Worm (Caenorhabditis elegans): Measurements from ENCODE around the gene ttx-1.
A peak's percentile ranks its signal among the peaks of the same experiment; 100 is the strongest.

Gene ttx-1

ce11 chrV:20064076-20064475 lies at the start of gene ttx-1:
Gene ttx-1 (minus strand): TSS chrV:20064176.
- TF ChIP-seq skn-1 (tag; optimal IDR thresholded peaks at IDR 0.05) (no peak), lsy-12 (tag; optimal IDR thresholded peaks at IDR 0.05) (no peak), sea-2 (GFP tag; optimal IDR thresholded peaks at IDR 0.05) (no peak), fkh-10 (GFP tag; optimal IDR thresholded peaks at IDR 0.05) (no peak), lin-15B (tag; optimal IDR thresholded peaks at IDR 0.05) (no peak), tbx-2 (tag; optimal IDR thresholded peaks at IDR 0.05) (no peak)

ce11 chrV:20105210-20105793 lies 41.3 kb upstream of the ttx-1 start:
- peak; percentile 97 for TF ChIP-seq ceh-28 (tag; optimal IDR thresholded peaks at IDR 0.05)
- no peak for TF ChIP-seq jun-1 (tag; optimal IDR thresholded peaks at IDR 0.05)

- TF ChIP-seq ceh-28 (tag; optimal IDR thresholded peaks at IDR 0.05) (peak; percentile 94), ZK546.5 (tag; optimal IDR thresholded peaks at IDR 0.05) (no peak)
Measured at ce11 chrV:20104417-20104816, 40.4 kb upstream of the ttx-1 start.

- no peak for TF ChIP-seq nhr-28 (tag; optimal IDR thresholded peaks at IDR 0.05)
- TF ChIP-seq aly-2 (tag; optimal IDR thresholded peaks at IDR 0.05) = no peak
- no peak for TF ChIP-seq ceh-16 (tag; optimal IDR thresholded peaks at IDR 0.05)
- TF ChIP-seq eor-1 (tag; optimal IDR thresholded peaks at IDR 0.05) = no peak
Measured at ce11 chrV:20097164-20097563, 33.2 kb upstream of the ttx-1 start.

- TF ChIP-seq ztf-11 (tag; optimal IDR thresholded peaks at IDR 0.05) = no peak
Measured at ce11 chrV:20094908-20095307, 30.9 kb upstream of the ttx-1 start, which contains the start of gene nlp-69. Gene nlp-69 (minus strand): TSS chrV:20095008.

- TF ChIP-seq nhr-12 (tag; optimal IDR thresholded peaks at IDR 0.05) = no peak
- no peak for TF ChIP-seq eor-1 (tag; optimal IDR thresholded peaks at IDR 0.05)
- TF ChIP-seq nhr-11 (tag; optimal IDR thresholded peaks at IDR 0.05) = no peak
- TF ChIP-seq egl-27 (tag; optimal IDR thresholded peaks at IDR 0.05) = no peak
Measured at ce11 chrV:20093940-20094339, 30.0 kb upstream of the ttx-1 start.

ce11 chrV:20090698-20091313 lies 26.8 kb upstream of the ttx-1 start, which contains the start of the genes dcs-1 and sec-23:
Gene dcs-1 (minus strand): TSS chrV:20090743.
Gene sec-23 (plus strand): TSS chrV:20091263.
- TF ChIP-seq pha-4 (tag; optimal IDR thresholded peaks at IDR 0.05) (peak; percentile 32), ama-1 (optimal IDR thresholded peaks at IDR 0.05) (no peak), fos-1 (tag; optimal IDR thresholded peaks at IDR 0.05) (no peak), elt-1 (tag; optimal IDR thresholded peaks at IDR 0.05) (no peak), elt-3 (tag; optimal IDR thresholded peaks at IDR 0.05) (no peak), ZK546.5 (tag; optimal IDR thresholded peaks at IDR 0.05) (no peak), tbx-2 (tag; optimal IDR thresholded peaks at IDR 0.05) (no peak), eor-1 (tag; optimal IDR thresholded peaks at IDR 0.05) (no peak), skn-1 (tag; optimal IDR thresholded peaks at IDR 0.05) (no peak), ceh-16 (tag; optimal IDR thresholded peaks at IDR 0.05) (no peak), ztf-4 (tag; optimal IDR thresholded peaks at IDR 0.05) (no peak), lin-15B (tag; optimal IDR thresholded peaks at IDR 0.05) (peak; percentile 28), egl-5 (tag; optimal IDR thresholded peaks at IDR 0.05) (no peak), lin-39 (tag; optimal IDR thresholded peaks at IDR 0.05) (no peak), ceh-82 (tag; optimal IDR thresholded peaks at IDR 0.05) (no peak), nhr-76 (tag; optimal IDR thresholded peaks at IDR 0.05) (no peak), nfya-1 (tag; optimal IDR thresholded peaks at IDR 0.05; ENCODE audit: insufficient read depth) (no peak), unc-62 (GFP tag; optimal IDR thresholded peaks at IDR 0.05) (no peak), mdl-1 (tag; optimal IDR thresholded peaks at IDR 0.05) (no peak), nhr-28 (tag; optimal IDR thresholded peaks at IDR 0.05) (no peak), fkh-2 (tag; optimal IDR thresholded peaks at IDR 0.05) (no peak), hmg-11 (tag; optimal IDR thresholded peaks at IDR 0.05) (peak; percentile 15), snpc-4 (tag; optimal IDR thresholded peaks at IDR 0.05) (no peak), nhr-77 (tag; optimal IDR thresholded peaks at IDR 0.05) (no peak)

Data from whole organism, L3 larva.